Fruit fly (Drosophila melanogaster) whole organism, embryonic: Measurements from ENCODE around the gene fwe.

Experiments used
- B-H1 ChIP-seq: fragments of 200-800 bp; sonication (Bioruptor generic); IDR thresholded peaks from 3 replicates; pipeline ENCODE4 v1.3.6; 2022; ENCODE audit warnings: missing biosample characterization, missing genetic modification characterization
- Bteb2 ChIP-seq: fragments of 200-800 bp; sonication (Bioruptor generic); optimal IDR thresholded peaks from 2 replicates; lab custom pipeline; 2016; ENCODE audit warnings: missing biosample characterization, missing genetic modification characterization
- CG10267 ChIP-seq: fragments of 200-800 bp; sonication (Bioruptor generic); optimal IDR thresholded peaks from 2 replicates; lab custom pipeline; 2018; ENCODE audit warnings: missing biosample characterization, mild to moderate bottlenecking, missing genetic modification characterization, moderate library complexity
- CG10979 ChIP-seq: fragments of 200-800 bp; sonication (Bioruptor generic); optimal IDR thresholded peaks from 2 replicates; lab custom pipeline; 2018; ENCODE audit warnings: missing biosample characterization, mild to moderate bottlenecking, missing genetic modification characterization, moderate library complexity
- CG14710 ChIP-seq: fragments of 200-800 bp; sonication (Bioruptor generic); optimal IDR thresholded peaks from 3 replicates; lab custom pipeline; 2019; ENCODE audit warnings: missing biosample characterization, mild to moderate bottlenecking, missing genetic modification characterization, moderate library complexity
- CG15696 ChIP-seq: fragments of 200-800 bp; sonication (Bioruptor generic); optimal IDR thresholded peaks from 2 replicates; lab custom pipeline; 2019; ENCODE audit warnings: missing biosample characterization, mild to moderate bottlenecking, missing genetic modification characterization, moderate library complexity
- CG16815 ChIP-seq: fragments of 200-800 bp; sonication (Bioruptor generic); optimal IDR thresholded peaks from 3 replicates; lab custom pipeline; 2017; ENCODE audit warnings: missing biosample characterization, mild to moderate bottlenecking, missing genetic modification characterization
- CG17361 ChIP-seq: fragments of 200-800 bp; sonication (Bioruptor generic); IDR thresholded peaks from 3 replicates; pipeline ENCODE4 v1.3.6; 2022; ENCODE audit warnings: missing biosample characterization, missing genetic modification characterization
- CG17829 ChIP-seq: fragments of 200-800 bp; optimal IDR thresholded peaks from 2 replicates; lab custom pipeline; 2019; ENCODE audit warnings: missing biosample characterization, mild to moderate bottlenecking, missing genetic modification characterization, moderate library complexity
- CG18262 ChIP-seq: fragments of 200-800 bp; optimal IDR thresholded peaks from 3 replicates; lab custom pipeline; 2019; ENCODE audit warnings: missing biosample characterization, mild to moderate bottlenecking, missing genetic modification characterization, moderate library complexity
- CG2712 ChIP-seq: fragments of 200-800 bp; optimal IDR thresholded peaks from 3 replicates; lab custom pipeline; 2019; ENCODE audit warnings: missing biosample characterization, mild to moderate bottlenecking, missing genetic modification characterization, moderate library complexity
- CG30431 ChIP-seq: fragments of 200-800 bp; sonication (Bioruptor generic); optimal IDR thresholded peaks from 2 replicates; lab custom pipeline; 2017; ENCODE audit warnings: missing biosample characterization, missing genetic modification characterization
- CG3407 ChIP-seq: fragments of 200-800 bp; sonication (Bioruptor generic); optimal IDR thresholded peaks from 2 replicates; lab custom pipeline; 2018; ENCODE audit warnings: missing biosample characterization, mild to moderate bottlenecking, missing genetic modification characterization
- CG3995 ChIP-seq: fragments of 200-800 bp; sonication (Bioruptor generic); optimal IDR thresholded peaks from 3 replicates; lab custom pipeline; 2016; ENCODE audit warnings: missing biosample characterization, missing genetic modification characterization
- CG43689 ChIP-seq: fragments of 200-800 bp; sonication (Bioruptor generic); IDR thresholded peaks from 2 replicates; pipeline ENCODE4 v1.3.6; 2022; ENCODE audit warnings: missing biosample characterization, missing genetic modification characterization
- CG4617 ChIP-seq: fragments of 200-800 bp; sonication (Bioruptor generic); optimal IDR thresholded peaks from 3 replicates; lab custom pipeline; 2016; ENCODE audit warnings: missing biosample characterization, missing genetic modification characterization, borderline replicate concordance
- CG8765 ChIP-seq: fragments of 200-800 bp; sonication (Bioruptor generic); IDR thresholded peaks from 2 replicates; pipeline ENCODE4 v1.3.6; 2022; ENCODE audit warnings: missing biosample characterization, missing genetic modification characterization
- CG8924 ChIP-seq: fragments of 200-800 bp; optimal IDR thresholded peaks from 3 replicates; lab custom pipeline; 2019; ENCODE audit warnings: missing biosample characterization, mild to moderate bottlenecking, missing genetic modification characterization, moderate library complexity
- CG9727 ChIP-seq: fragments of 200-800 bp; sonication (Bioruptor generic); optimal IDR thresholded peaks from 3 replicates; lab custom pipeline; 2017; ENCODE audit warnings: missing biosample characterization, mild to moderate bottlenecking, missing genetic modification characterization
- Chrac-16 ChIP-seq: fragments of 200-800 bp; sonication (Bioruptor generic); optimal IDR thresholded peaks from 3 replicates; lab custom pipeline; 2016; ENCODE audit warnings: missing biosample characterization, missing genetic modification characterization
- CoRest ChIP-seq: fragments of 200-800 bp; sonication (Bioruptor generic); optimal IDR thresholded peaks from 3 replicates; lab custom pipeline; 2018; ENCODE audit warnings: missing biosample characterization, mild to moderate bottlenecking, missing genetic modification characterization, moderate library complexity
- Dp ChIP-seq: fragments of 200-800 bp; sonication (Bioruptor generic); optimal IDR thresholded peaks from 2 replicates; lab custom pipeline; 2018; ENCODE audit warnings: missing biosample characterization, mild to moderate bottlenecking, missing genetic modification characterization, moderate library complexity
- Ets65A ChIP-seq: fragments of 200-800 bp; sonication (Bioruptor generic); peaks from one replicate; lab custom pipeline; 2016; ENCODE audit warnings: missing biosample characterization, missing genetic modification characterization
- H15 ChIP-seq: fragments of 200-800 bp; sonication (Bioruptor generic); IDR thresholded peaks from 3 replicates; pipeline ENCODE4 v1.3.6; 2022; ENCODE audit warnings: missing biosample characterization, missing genetic modification characterization
- Hr78 ChIP-seq, 2 experiments: fragments of 200-800 bp in 1 of 2; fragments of >200 bp in 1 of 2; sonication (Bioruptor generic) in 1 of 2; optimal IDR thresholded peaks; 2 replicates each; lab custom pipeline; 2017 to 2019; ENCODE audit warnings: missing biosample characterization in 2 of 2, missing genetic modification characterization in 2 of 2, mild to moderate bottlenecking in 1 of 2, moderate library complexity in 1 of 2
- Hsf ChIP-seq: fragments of 200-800 bp; sonication (Bioruptor generic); optimal IDR thresholded peaks from 3 replicates; lab custom pipeline; 2016; ENCODE audit warnings: missing biosample characterization, missing genetic modification characterization
- MBD-R2 ChIP-seq: fragments of 200-800 bp; sonication (Bioruptor generic); IDR thresholded peaks from 2 replicates; pipeline ENCODE4 v1.3.6; 2022; ENCODE audit warnings: missing biosample characterization, missing genetic modification characterization
- MTF-1 ChIP-seq: fragments of 200-800 bp; sonication (Bioruptor generic); optimal IDR thresholded peaks from 2 replicates; lab custom pipeline; 2018; ENCODE audit warnings: missing biosample characterization, mild to moderate bottlenecking, missing genetic modification characterization, borderline replicate concordance
- Optix ChIP-seq: fragments of 200-800 bp; sonication (Bioruptor generic); IDR thresholded peaks from 3 replicates; pipeline ENCODE4 v1.3.6; 2022; ENCODE audit warnings: missing biosample characterization, missing genetic modification characterization
- Ravus ChIP-seq: fragments of 200-800 bp; sonication (Bioruptor generic); IDR thresholded peaks from 2 replicates; pipeline ENCODE4 v1.3.6; 2022; ENCODE audit warnings: missing biosample characterization, missing genetic modification characterization
- Usf ChIP-seq: fragments of 200-800 bp; sonication (Bioruptor generic); optimal IDR thresholded peaks from 2 replicates; lab custom pipeline; 2017; ENCODE audit warnings: missing genotype, missing biosample characterization, missing genetic modification characterization
- Xrp1 ChIP-seq: fragments of 200-800 bp; sonication (Bioruptor generic); IDR thresholded peaks from 2 replicates; pipeline ENCODE4 v1.3.6; 2022; ENCODE audit warnings: missing biosample characterization, missing genetic modification characterization
- az2 ChIP-seq: fragments of 200-800 bp; sonication (Bioruptor generic); optimal IDR thresholded peaks from 3 replicates; lab custom pipeline; 2016; ENCODE audit warnings: missing biosample characterization, missing genetic modification characterization
- dan ChIP-seq: fragments of 200-800 bp; sonication (Bioruptor generic); IDR thresholded peaks from 2 replicates; pipeline ENCODE4 v1.3.6; 2022; ENCODE audit warnings: missing biosample characterization, missing genetic modification characterization
- dati ChIP-seq: fragments of 200-800 bp; sonication (Bioruptor generic); IDR thresholded peaks from 2 replicates; pipeline ENCODE4 v1.3.6; 2022; ENCODE audit warnings: missing biosample characterization, missing genetic modification characterization
- dmrt11E ChIP-seq: fragments of 200-800 bp; sonication (Bioruptor generic); optimal IDR thresholded peaks from 3 replicates; lab custom pipeline; 2018; ENCODE audit warnings: missing biosample characterization, mild to moderate bottlenecking, missing genetic modification characterization, moderate library complexity
- fd102C ChIP-seq: fragments of 200-800 bp; sonication (Bioruptor generic); optimal IDR thresholded peaks from 2 replicates; lab custom pipeline; 2018; ENCODE audit warnings: missing biosample characterization, mild to moderate bottlenecking, missing genetic modification characterization, moderate library complexity
- fd3F ChIP-seq: fragments of 200-800 bp; sonication (Bioruptor generic); optimal IDR thresholded peaks from 2 replicates; lab custom pipeline; 2018; ENCODE audit warnings: missing biosample characterization, mild to moderate bottlenecking, missing genetic modification characterization, moderate library complexity
- fd96Cb ChIP-seq: fragments of 200-800 bp; sonication (Bioruptor generic); optimal IDR thresholded peaks from 2 replicates; lab custom pipeline; 2018; ENCODE audit warnings: missing biosample characterization, mild to moderate bottlenecking, missing genetic modification characterization, moderate library complexity
- gem ChIP-seq: fragments of 200-800 bp; sonication (Bioruptor generic); optimal IDR thresholded peaks from 2 replicates; lab custom pipeline; 2019; ENCODE audit warnings: missing biosample characterization, mild to moderate bottlenecking, missing genetic modification characterization, moderate library complexity
- kah ChIP-seq: fragments of 200-800 bp; sonication (Bioruptor generic); optimal IDR thresholded peaks from 2 replicates; lab custom pipeline; 2018; ENCODE audit warnings: missing biosample characterization, mild to moderate bottlenecking, missing genetic modification characterization
- lola ChIP-seq, 3 experiments: fragments of >200 bp in 2 of 3; fragments of 200-800 bp in 1 of 3; sonication (Bioruptor generic) in 1 of 3; optimal IDR thresholded peaks; 2 replicates each; lab custom pipeline; 2017 to 2019; ENCODE audit warnings: missing biosample characterization in 3 of 3, missing genetic modification characterization in 3 of 3, mild to moderate bottlenecking in 1 of 3, moderate library complexity in 1 of 3
- nmo ChIP-seq: fragments of 200-800 bp; sonication (Bioruptor generic); optimal IDR thresholded peaks from 2 replicates; lab custom pipeline; 2018; ENCODE audit warnings: missing biosample characterization, mild to moderate bottlenecking, missing genetic modification characterization, moderate library complexity
- pan ChIP-seq, 4 experiments: fragments of >200 bp in 3 of 4; fragments of 200-800 bp in 1 of 4; sonication (Bioruptor generic) in 1 of 4; optimal IDR thresholded peaks in 3 of 4; IDR thresholded peaks in 1 of 4; 2 replicates each; pipeline versions ENCODE4 v1.3.6 to Lab custom; 2017 to 2022; ENCODE audit warnings: missing biosample characterization in 2 of 4, missing genetic modification characterization in 2 of 4, mixed read lengths in 1 of 4
- phol ChIP-seq: fragments of 200-800 bp; sonication (Bioruptor generic); optimal IDR thresholded peaks from 3 replicates; lab custom pipeline; 2018; ENCODE audit warnings: missing biosample characterization, mild to moderate bottlenecking, missing genetic modification characterization, moderate library complexity
- psq ChIP-seq: fragments of 200-800 bp; sonication (Bioruptor generic); optimal IDR thresholded peaks from 2 replicates; lab custom pipeline; 2017; ENCODE audit warnings: missing biosample characterization, missing genetic modification characterization
- ro ChIP-seq: fragments of 200-800 bp; sonication (Bioruptor generic); IDR thresholded peaks from 2 replicates; pipeline ENCODE4 v1.3.6; 2022; ENCODE audit warnings: missing biosample characterization, missing genetic modification characterization
- row ChIP-seq: fragments of 200-800 bp; sonication (Bioruptor generic); IDR thresholded peaks from 3 replicates; pipeline ENCODE4 v1.3.6; 2022; ENCODE audit warnings: missing biosample characterization, missing genetic modification characterization
- ssp ChIP-seq: fragments of 200-800 bp; sonication (Bioruptor generic); IDR thresholded peaks from 2 replicates; pipeline ENCODE4 v1.3.6; 2022; ENCODE audit warnings: missing biosample characterization, missing genetic modification characterization
- tio ChIP-seq: fragments of 200-800 bp; sonication (Bioruptor generic); optimal IDR thresholded peaks from 2 replicates; lab custom pipeline; 2017; ENCODE audit warnings: missing biosample characterization, missing genetic modification characterization, inconsistent platforms
- trem ChIP-seq: fragments of 200-800 bp; optimal IDR thresholded peaks from 3 replicates; lab custom pipeline; 2019; ENCODE audit warnings: missing biosample characterization, mild to moderate bottlenecking, missing genetic modification characterization, moderate library complexity
- zf30C ChIP-seq: fragments of 200-800 bp; sonication (Bioruptor generic); optimal IDR thresholded peaks from 3 replicates; lab custom pipeline; 2018; ENCODE audit warnings: missing biosample characterization, mild to moderate bottlenecking, missing genetic modification characterization

Gene fwe

dm6 chr3L:15847655-15848054 is 31.4 kb upstream of the fwe start:
- peak; percentile 68 for TF ChIP-seq CG9727 (GFP tag; lab: Kevin White, UChicago)
- TF ChIP-seq phol = peak; percentile 44
- TF ChIP-seq zf30C = peak; percentile 72
- peak; percentile 7 for TF ChIP-seq fd96Cb (tag; lab: Kevin White, UChicago)
- TF ChIP-seq tio = peak; percentile 39
- TF ChIP-seq CG3407 (GFP tag; lab: Kevin White, UChicago) = no peak
- peak; percentile 53 for TF ChIP-seq dmrt11E
- peak; percentile 42 for TF ChIP-seq CG14710 (tag; lab: Kevin White, UChicago)
- TF ChIP-seq CG18262 (tag; lab: Kevin White, UChicago) = peak; percentile 58
- TF ChIP-seq CG8765 (GFP tag; lab: Robert Waterston, UW) = 0 out of 2 replicates have a peak, but pooled peaks have one; percentile 45
- TF ChIP-seq fd3F = no peak
- peak; percentile 26 for TF ChIP-seq CG16815 (GFP tag; lab: Kevin White, UChicago)
- peak; percentile 91 for TF ChIP-seq Ets65A (GFP tag; lab: Kevin White, UChicago)
- TF ChIP-seq kah = no peak
- TF ChIP-seq CG17829 (tag; lab: Kevin White, UChicago) = peak; percentile 10
- TF ChIP-seq Usf = peak; percentile 5
- TF ChIP-seq CG2712 (tag; lab: Kevin White, UChicago) = peak; percentile 41
- no peak for TF ChIP-seq pan (optimal IDR thresholded peaks at IDR 0.05; lab: Kevin White, UChicago)
- TF ChIP-seq pan (GFP tag; optimal IDR thresholded peaks at IDR 0.05 in 1 of 2, IDR thresholded peaks at IDR 0.05 in 1 of 2) = no peak
- no peak for TF ChIP-seq CG3995 (GFP tag; lab: Kevin White, UChicago)
- TF ChIP-seq Dp = no peak
- TF ChIP-seq CG30431 = peak; percentile 26
- peak in 1 of 3 experiments; percentile 54 for TF ChIP-seq lola (GFP tag; optimal IDR thresholded peaks at IDR 0.05; lab: Kevin White, UChicago)
- TF ChIP-seq CG10979 = peak; percentile 28
- no peak for TF ChIP-seq MTF-1
- TF ChIP-seq CG8924 = peak; percentile 10
- peak; percentile 44 for TF ChIP-seq CG15696 (tag; lab: Kevin White, UChicago)
- TF ChIP-seq CoRest (tag; lab: Kevin White, UChicago) = peak; percentile 10
- TF ChIP-seq Chrac-16 (GFP tag; lab: Kevin White, UChicago) = peak; percentile 7
- TF ChIP-seq Bteb2 (GFP tag; lab: Kevin White, UChicago) = no peak
- no peak for TF ChIP-seq Optix (GFP tag; lab: Robert Waterston, UW)
- TF ChIP-seq az2 = peak; percentile 10
- TF ChIP-seq gem (tag; lab: Kevin White, UChicago) = peak; percentile 14
- TF ChIP-seq trem = peak; percentile 2
- TF ChIP-seq fd102C (GFP tag; lab: Kevin White, UChicago) = peak; percentile 5
- TF ChIP-seq CG10267 (tag; lab: Kevin White, UChicago) = peak; percentile 14
- peak; percentile 15 for TF ChIP-seq nmo (GFP tag; lab: Kevin White, UChicago)
- TF ChIP-seq CG17361 = peak; percentile 55; the same call in 2 of the 3 replicates
- peak; percentile 3 for TF ChIP-seq Hsf (GFP tag; lab: Kevin White, UChicago)
- TF ChIP-seq Xrp1 (GFP tag; lab: Robert Waterston, UW) = peak; percentile 11; the same call in 1 of the 2 replicates

- TF ChIP-seq Ravus (no peak), trem (peak; percentile 13), psq (GFP tag; lab: Kevin White, UChicago) (no peak), dan (GFP tag; lab: Robert Waterston, UW) (peak; percentile 38; the same call in 1 of the 2 replicates), MBD-R2 (no peak), H15 (GFP tag; lab: Robert Waterston, UW) (no peak), Hr78 (GFP tag; optimal IDR thresholded peaks at IDR 0.05; lab: Kevin White, UChicago) (no peak), CG4617 (GFP tag; lab: Kevin White, UChicago) (no peak), B-H1 (GFP tag; lab: Robert Waterston, UW) (no peak), CG2712 (tag; lab: Kevin White, UChicago) (peak; percentile 59), CG43689 (GFP tag; lab: Robert Waterston, UW) (no peak), ssp (no peak), dati (no peak), row (GFP tag; lab: Robert Waterston, UW) (no peak), CG8924 (peak; percentile 51), ro (GFP tag; lab: Robert Waterston, UW) (no peak), CG14710 (tag; lab: Kevin White, UChicago) (peak; percentile 32)
These were observed 31.0 kb upstream of the fwe start for dm6 chr3L:15847224-15847623.
